Fruit fly (Drosophila melanogaster): Measurements from ENCODE around the gene f.

Gene f

dm6 chrX:17329933-17330674 lies 97.4 kb downstream of the f start (continued):
- TF ChIP-seq tup (GFP tag; optimal IDR thresholded peaks at IDR 0.05) (no peak), CG8478 (optimal IDR thresholded peaks at IDR 0.05) (no peak), CG9876 (GFP tag; optimal IDR thresholded peaks at IDR 0.05) (no peak), cato (GFP tag; optimal IDR thresholded peaks at IDR 0.05; ENCODE audit: borderline replicate concordance) (no peak), CG15269 (tag; optimal IDR thresholded peaks at IDR 0.05) (peak; percentile 76), CG11504 (tag; optimal IDR thresholded peaks at IDR 0.05) (peak; percentile 73), bigmax (GFP tag; optimal IDR thresholded peaks at IDR 0.05) (no peak), CG3847 (GFP tag; IDR thresholded peaks at IDR 0.05) (0 out of 2 replicates have a peak, but pooled peaks have one; percentile 33), Aef1 (GFP tag; IDR thresholded peaks at IDR 0.05) (no peak), slp2 (GFP tag; optimal IDR thresholded peaks at IDR 0.05) (peak; percentile 2), Mes4 (GFP tag; optimal IDR thresholded peaks at IDR 0.05) (no peak), CG6689 (GFP tag; IDR thresholded peaks at IDR 0.05) (peak; percentile 45; the same call in 1 of the 2 replicates), MBD-R2 (GFP tag; IDR thresholded peaks at IDR 0.05) (peak; percentile 11; the same call in 1 of the 2 replicates), CG6254 (GFP tag; optimal IDR thresholded peaks at IDR 0.05) (no peak), HLH4C (GFP tag; IDR thresholded peaks at IDR 0.05; ENCODE audit: partially characterized antibody) (no peak), Six4 (GFP tag; optimal IDR thresholded peaks at IDR 0.05) (no peak), CG2120 (GFP tag; optimal IDR thresholded peaks at IDR 0.05) (peak; percentile 65), kni (GFP tag; optimal IDR thresholded peaks at IDR 0.05) (no peak), Rx (GFP tag; IDR thresholded peaks at IDR 0.05) (no peak), lbe (GFP tag; optimal IDR thresholded peaks at IDR 0.05) (no peak), dm (GFP tag; optimal IDR thresholded peaks at IDR 0.05) (no peak), trh (GFP tag; optimal IDR thresholded peaks at IDR 0.05) (no peak), H2.0 (GFP tag; IDR thresholded peaks at IDR 0.05) (no peak), CG6813 (GFP tag; optimal IDR thresholded peaks at IDR 0.05) (peak; percentile 12), nom (GFP tag; optimal IDR thresholded peaks at IDR 0.05) (no peak), Stat92E (GFP tag; optimal IDR thresholded peaks at IDR 0.05) (no peak), ttk (GFP tag; IDR thresholded peaks at IDR 0.05) (no peak), Mrtf (GFP tag; IDR thresholded peaks at IDR 0.05) (0 out of 3 replicates have a peak, but pooled peaks have one; percentile 17), pita (GFP tag; optimal IDR thresholded peaks at IDR 0.05) (no peak), tna (GFP tag; IDR thresholded peaks at IDR 0.05; ENCODE audit: partially characterized antibody) (no peak), CoRest (tag; optimal IDR thresholded peaks at IDR 0.05) (peak; percentile 71), Chrac-16 (GFP tag; optimal IDR thresholded peaks at IDR 0.05) (no peak), CG14710 (tag; optimal IDR thresholded peaks at IDR 0.05) (peak; percentile 29), ranshi (GFP tag; IDR thresholded peaks at IDR 0.05) (0 out of 2 replicates have a peak, but pooled peaks have one; percentile 29), tgo (GFP tag; IDR thresholded peaks at IDR 0.05) (peak; percentile 52; the same call in 2 of the 3 replicates), cg (GFP tag; optimal IDR thresholded peaks at IDR 0.05) (no peak), Dref (GFP tag; IDR thresholded peaks at IDR 0.05) (no peak), cas (GFP tag; IDR thresholded peaks at IDR 0.05) (no peak), NK7.1 (GFP tag; optimal IDR thresholded peaks at IDR 0.05) (no peak), jumu (GFP tag; optimal IDR thresholded peaks at IDR 0.05) (no peak), Hr78 (GFP tag; optimal IDR thresholded peaks at IDR 0.05) (no peak), CG14441 (GFP tag; IDR thresholded peaks at IDR 0.05) (peak; percentile 35; the same call in 1 of the 2 replicates), CG12769 (tag; optimal IDR thresholded peaks at IDR 0.05) (no peak), crc (GFP tag; optimal IDR thresholded peaks at IDR 0.05) (peak; percentile 12), CG11093 (GFP tag; IDR thresholded peaks at IDR 0.05) (peak; percentile 22; the same call in 1 of the 3 replicates), ftz-f1 (GFP tag; optimal IDR thresholded peaks at IDR 0.05) (no peak), CG1602 (GFP tag; optimal IDR thresholded peaks at IDR 0.05) (peak; percentile 5), lola (GFP tag; optimal IDR thresholded peaks at IDR 0.05) (peak in 1 of 3 experiments; percentile 0), CG17186 (GFP tag; optimal IDR thresholded peaks at IDR 0.05) (no peak)

Measured in whole organism, embryonic.